Fruit fly (Drosophila melanogaster) whole organism, embryonic: ENCODE data around the gene CG11562.

Experiments
- Aef1 ChIP-seq: fragments of 200-800 bp; sonication (Bioruptor generic); IDR thresholded peaks from 3 replicates; pipeline ENCODE4 v1.3.6; 2022; ENCODE audit warnings: missing biosample characterization, missing genetic modification characterization
- Atf6 ChIP-seq: fragments of 200-800 bp; sonication (Bioruptor generic); IDR thresholded peaks from 2 replicates; pipeline ENCODE4 v1.3.6; 2022; ENCODE audit warnings: missing biosample characterization, missing genetic modification characterization
- B-H1 ChIP-seq: fragments of 200-800 bp; sonication (Bioruptor generic); IDR thresholded peaks from 3 replicates; pipeline ENCODE4 v1.3.6; 2022; ENCODE audit warnings: missing biosample characterization, missing genetic modification characterization
- C15 ChIP-seq: fragments of 200-800 bp; sonication (Bioruptor generic); IDR thresholded peaks from 3 replicates; pipeline ENCODE4 v1.3.6; 2022; ENCODE audit warnings: missing biosample characterization, missing genetic modification characterization
- CG10366 ChIP-seq: fragments of 200-800 bp; sonication (Bioruptor generic); IDR thresholded peaks from 2 replicates; pipeline ENCODE4 v1.3.6; 2022; ENCODE audit warnings: missing biosample characterization, missing genetic modification characterization
- CG15696 ChIP-seq: fragments of 200-800 bp; sonication (Bioruptor generic); optimal IDR thresholded peaks from 2 replicates; lab custom pipeline; 2019; ENCODE audit warnings: missing biosample characterization, mild to moderate bottlenecking, missing genetic modification characterization, moderate library complexity
- CG1647 ChIP-seq: fragments of 200-800 bp; sonication (Bioruptor generic); optimal IDR thresholded peaks from 3 replicates; lab custom pipeline; 2016; ENCODE audit warnings: missing biosample characterization, missing genetic modification characterization
- CG17385 ChIP-seq: fragments of 200-800 bp; sonication (Bioruptor generic); optimal IDR thresholded peaks from 3 replicates; lab custom pipeline; 2018; ENCODE audit warnings: missing biosample characterization, mild to moderate bottlenecking, missing genetic modification characterization
- CG17612 ChIP-seq: fragments of 200-800 bp; sonication (Bioruptor generic); IDR thresholded peaks from 2 replicates; pipeline ENCODE4 v1.3.6; 2022; ENCODE audit warnings: missing biosample characterization, missing genetic modification characterization
- CG17802 ChIP-seq: fragments of 200-800 bp; sonication (Bioruptor generic); optimal IDR thresholded peaks from 2 replicates; lab custom pipeline; 2018; ENCODE audit warnings: missing biosample characterization, mild to moderate bottlenecking, missing genetic modification characterization, moderate library complexity
- CG31224 ChIP-seq: fragments of 200-800 bp; sonication (Bioruptor generic); IDR thresholded peaks from 2 replicates; pipeline ENCODE4 v1.3.6; 2022; ENCODE audit warnings: missing biosample characterization, missing genetic modification characterization
- CG3281 ChIP-seq: fragments of 200-800 bp; sonication (Bioruptor generic); optimal IDR thresholded peaks from 3 replicates; lab custom pipeline; 2017; ENCODE audit warnings: missing biosample characterization, mild to moderate bottlenecking, missing genetic modification characterization
- CG34376 ChIP-seq: fragments of 200-800 bp; sonication (Bioruptor generic); optimal IDR thresholded peaks from 2 replicates; lab custom pipeline; 2018; ENCODE audit warnings: missing biosample characterization, mild to moderate bottlenecking, missing genetic modification characterization
- CG3726 ChIP-seq: fragments of 200-800 bp; sonication (Bioruptor generic); IDR thresholded peaks from 3 replicates; pipeline ENCODE4, ENCODE4 v1.3.6; 2022; ENCODE audit warnings: missing biosample characterization, missing genetic modification characterization
- CG3838 ChIP-seq: fragments of 200-800 bp; sonication (Bioruptor generic); optimal IDR thresholded peaks from 3 replicates; lab custom pipeline; 2016; ENCODE audit warnings: missing biosample characterization, missing genetic modification characterization
- CG4360 ChIP-seq: fragments of 200-800 bp; sonication (Bioruptor generic); IDR thresholded peaks from 2 replicates; pipeline ENCODE4 v1.3.6; 2022; ENCODE audit warnings: missing biosample characterization, missing genetic modification characterization
- CG7928 ChIP-seq: fragments of 200-800 bp; sonication (Bioruptor generic); optimal IDR thresholded peaks from 2 replicates; lab custom pipeline; 2017; ENCODE audit warnings: missing biosample characterization, mild to moderate bottlenecking, missing genetic modification characterization
- CG7963 ChIP-seq: fragments of 200-800 bp; sonication (Bioruptor generic); IDR thresholded peaks from 3 replicates; pipeline ENCODE4 v1.3.6; 2022; ENCODE audit warnings: missing biosample characterization, missing genetic modification characterization; ENCODE audit not compliant: partially characterized antibody
- CG8478 ChIP-seq: fragments of >200 bp; optimal IDR thresholded peaks from 2 replicates; lab custom pipeline; 2018
- CG9437 ChIP-seq: fragments of 200-800 bp; sonication (Bioruptor generic); optimal IDR thresholded peaks from 2 replicates; lab custom pipeline; 2018; ENCODE audit warnings: missing biosample characterization, mild to moderate bottlenecking, missing genetic modification characterization
- Camta ChIP-seq: fragments of 200-800 bp; sonication (Bioruptor generic); optimal IDR thresholded peaks from 2 replicates; lab custom pipeline; 2016; ENCODE audit warnings: missing biosample characterization, missing genetic modification characterization
- Chrac-16 ChIP-seq: fragments of 200-800 bp; sonication (Bioruptor generic); optimal IDR thresholded peaks from 3 replicates; lab custom pipeline; 2016; ENCODE audit warnings: missing biosample characterization, missing genetic modification characterization
- D19B ChIP-seq: fragments of 200-800 bp; sonication (Bioruptor generic); optimal IDR thresholded peaks from 2 replicates; lab custom pipeline; 2017; ENCODE audit warnings: missing biosample characterization, mild to moderate bottlenecking, missing genetic modification characterization
- Doc2 ChIP-seq: fragments of 200-800 bp; sonication (Bioruptor generic); IDR thresholded peaks from 2 replicates; pipeline ENCODE4 v1.3.6; 2022; ENCODE audit warnings: missing biosample characterization, missing genetic modification characterization
- Fer1 ChIP-seq: fragments of 200-800 bp; sonication (Bioruptor generic); optimal IDR thresholded peaks from 2 replicates; lab custom pipeline; 2017; ENCODE audit warnings: missing biosample characterization, mild to moderate bottlenecking, missing genetic modification characterization
- H15 ChIP-seq: fragments of 200-800 bp; sonication (Bioruptor generic); IDR thresholded peaks from 3 replicates; pipeline ENCODE4 v1.3.6; 2022; ENCODE audit warnings: missing biosample characterization, missing genetic modification characterization
- Hey ChIP-seq: fragments of 200-800 bp; sonication (Bioruptor generic); optimal IDR thresholded peaks from 3 replicates; lab custom pipeline; 2018; ENCODE audit warnings: missing biosample characterization, mild to moderate bottlenecking, missing genetic modification characterization
- Hr3 ChIP-seq: fragments of 200-800 bp; sonication (Bioruptor generic); optimal IDR thresholded peaks from 3 replicates; lab custom pipeline; 2016; ENCODE audit warnings: missing biosample characterization, missing genetic modification characterization
- Mes4 ChIP-seq: fragments of 200-800 bp; sonication (Bioruptor generic); optimal IDR thresholded peaks from 2 replicates; lab custom pipeline; 2016; ENCODE audit warnings: missing biosample characterization, missing genetic modification characterization
- Neu2 ChIP-seq: fragments of 200-800 bp; sonication (Bioruptor generic); optimal IDR thresholded peaks from 3 replicates; lab custom pipeline; 2016; ENCODE audit warnings: missing biosample characterization, missing genetic modification characterization, borderline replicate concordance
- Pdp1 ChIP-seq, 2 experiments: fragments of 200-800 bp; sonication (Bioruptor generic); optimal IDR thresholded peaks; 3 replicates each; lab custom pipeline; 2016; ENCODE audit warnings: missing biosample characterization in 2 of 2, missing genetic modification characterization in 2 of 2, mild to moderate bottlenecking in 1 of 2, moderate library complexity in 1 of 2
- Ptx1 ChIP-seq: fragments of 200-800 bp; sonication (Bioruptor generic); IDR thresholded peaks from 2 replicates; pipeline ENCODE4 v1.3.6; 2022; ENCODE audit warnings: missing biosample characterization, missing genetic modification characterization
- Sox102F ChIP-seq: fragments of 200-800 bp; sonication (Bioruptor generic); optimal IDR thresholded peaks from 2 replicates; lab custom pipeline; 2018; ENCODE audit warnings: missing biosample characterization, mild to moderate bottlenecking, missing genetic modification characterization, moderate library complexity
- Ssrp ChIP-seq: fragments of 200-800 bp; sonication (Bioruptor generic); optimal IDR thresholded peaks from 2 replicates; lab custom pipeline; 2018; ENCODE audit warnings: missing biosample characterization, mild to moderate bottlenecking, missing genetic modification characterization, moderate library complexity
- al ChIP-seq: fragments of 200-800 bp; sonication (Bioruptor generic); IDR thresholded peaks from 2 replicates; pipeline ENCODE4 v1.3.6; 2022; ENCODE audit warnings: missing biosample characterization, missing genetic modification characterization
- ara ChIP-seq: fragments of 200-800 bp; sonication (Bioruptor generic); IDR thresholded peaks from 2 replicates; pipeline ENCODE4 v1.3.6; 2022; ENCODE audit warnings: missing biosample characterization, missing genetic modification characterization
- ato ChIP-seq: fragments of 200-800 bp; sonication (Bioruptor generic); IDR thresholded peaks from 2 replicates; pipeline ENCODE4 v1.3.6; 2022; ENCODE audit warnings: missing biosample characterization, missing genetic modification characterization; ENCODE audit not compliant: partially characterized antibody
- az2 ChIP-seq: fragments of 200-800 bp; sonication (Bioruptor generic); optimal IDR thresholded peaks from 3 replicates; lab custom pipeline; 2016; ENCODE audit warnings: missing biosample characterization, missing genetic modification characterization
- dm ChIP-seq: fragments of 200-800 bp; sonication (Bioruptor generic); optimal IDR thresholded peaks from 3 replicates; lab custom pipeline; 2016; ENCODE audit warnings: missing biosample characterization, missing genetic modification characterization
- eve ChIP-seq, 2 experiments: fragments of >200 bp; optimal IDR thresholded peaks; 2 replicates each; lab custom pipeline; 2017; ENCODE audit warnings: missing biosample characterization in 2 of 2, missing genetic modification characterization in 2 of 2
- jigr1 ChIP-seq: fragments of 200-800 bp; sonication (Bioruptor generic); IDR thresholded peaks from 3 replicates; pipeline ENCODE4 v1.3.6; 2022; ENCODE audit warnings: missing biosample characterization, missing genetic modification characterization
- oc ChIP-seq: fragments of 200-800 bp; sonication (Bioruptor generic); optimal IDR thresholded peaks from 2 replicates; lab custom pipeline; 2018; ENCODE audit warnings: missing biosample characterization, mild to moderate bottlenecking, missing genetic modification characterization, moderate library complexity
- phol ChIP-seq: fragments of 200-800 bp; sonication (Bioruptor generic); optimal IDR thresholded peaks from 3 replicates; lab custom pipeline; 2018; ENCODE audit warnings: missing biosample characterization, mild to moderate bottlenecking, missing genetic modification characterization, moderate library complexity
- row ChIP-seq: fragments of 200-800 bp; sonication (Bioruptor generic); IDR thresholded peaks from 3 replicates; pipeline ENCODE4 v1.3.6; 2022; ENCODE audit warnings: missing biosample characterization, missing genetic modification characterization
- sens-2 ChIP-seq: fragments of 200-800 bp; sonication (Bioruptor generic); IDR thresholded peaks from 2 replicates; pipeline ENCODE4 v1.3.6; 2022; ENCODE audit warnings: missing biosample characterization, missing genetic modification characterization
- tio ChIP-seq: fragments of 200-800 bp; sonication (Bioruptor generic); optimal IDR thresholded peaks from 2 replicates; lab custom pipeline; 2017; ENCODE audit warnings: missing biosample characterization, missing genetic modification characterization, inconsistent platforms
- tna ChIP-seq: fragments of 200-800 bp; sonication (Bioruptor generic); IDR thresholded peaks from 2 replicates; pipeline ENCODE4 v1.3.6; 2022; ENCODE audit warnings: missing biosample characterization, missing genetic modification characterization; ENCODE audit not compliant: partially characterized antibody
- trh ChIP-seq: fragments of 200-800 bp; sonication (Bioruptor generic); optimal IDR thresholded peaks from 2 replicates; lab custom pipeline; 2016; ENCODE audit warnings: missing biosample characterization, missing genetic modification characterization
- tx ChIP-seq: fragments of 200-800 bp; sonication (Bioruptor generic); optimal IDR thresholded peaks from 2 replicates; lab custom pipeline; 2016; ENCODE audit warnings: missing biosample characterization, missing genetic modification characterization
- unc-4 ChIP-seq: fragments of 200-800 bp; sonication (Bioruptor generic); IDR thresholded peaks from 2 replicates; pipeline ENCODE4 v1.3.6; 2022; ENCODE audit warnings: missing biosample characterization, missing genetic modification characterization; ENCODE audit not compliant: partially characterized antibody
- wek ChIP-seq: fragments of 200-800 bp; sonication (Bioruptor generic); optimal IDR thresholded peaks from 3 replicates; lab custom pipeline; 2018; ENCODE audit warnings: missing biosample characterization, mild to moderate bottlenecking, missing genetic modification characterization, moderate library complexity

Gene CG11562

dm6 chr2L:247845-248473 lies 44.3 kb upstream of the CG11562 start (continued):
- TF ChIP-seq CG9437, result peak; percentile 43
- TF ChIP-seq Hey (tag; lab: Kevin White, UChicago), result no peak
- TF ChIP-seq Ptx1, result peak; percentile 55
- no peak for TF ChIP-seq jigr1 (GFP tag; lab: Robert Waterston, UW)
- no peak for TF ChIP-seq ara
- TF ChIP-seq az2 (GFP tag; lab: Kevin White, UChicago), result peak; percentile 23
- TF ChIP-seq Pdp1 (GFP tag; optimal IDR thresholded peaks at IDR 0.05; lab: Kevin White, UChicago), result no peak
- peak; percentile 80 for TF ChIP-seq CG17385 (GFP tag; lab: Kevin White, UChicago)
- no peak for TF ChIP-seq trh (GFP tag; lab: Kevin White, UChicago)
- no peak for TF ChIP-seq Doc2
- peak; percentile 26; the same call in 1 of the 2 replicates for TF ChIP-seq CG10366
- TF ChIP-seq unc-4 (GFP tag; lab: Robert Waterston, UW), result no peak
- TF ChIP-seq CG8478 (lab: Kevin White, UChicago), result no peak
- no peak for TF ChIP-seq tx
- no peak for TF ChIP-seq wek (GFP tag; lab: Kevin White, UChicago)
- TF ChIP-seq Sox102F (GFP tag; lab: Kevin White, UChicago), result peak; percentile 52
- TF ChIP-seq Fer1 (GFP tag; lab: Kevin White, UChicago), result peak; percentile 69
- peak; percentile 49 for TF ChIP-seq phol (tag; lab: Kevin White, UChicago)
- TF ChIP-seq Neu2 (GFP tag; lab: Kevin White, UChicago), result no peak
- TF ChIP-seq dm (GFP tag; lab: Kevin White, UChicago), result no peak
- TF ChIP-seq tna (GFP tag; lab: Robert Waterston, UW), result no peak
- peak; percentile 36 for TF ChIP-seq Chrac-16 (GFP tag; lab: Kevin White, UChicago)
- TF ChIP-seq B-H1 (GFP tag; lab: Robert Waterston, UW), result no peak
- TF ChIP-seq eve (GFP tag; optimal IDR thresholded peaks at IDR 0.05; lab: Kevin White, UChicago), result no peak
- TF ChIP-seq row, result peak; percentile 55
- TF ChIP-seq CG3281 (GFP tag; lab: Kevin White, UChicago), result peak; percentile 86
- no peak for TF ChIP-seq ato
- TF ChIP-seq Camta (GFP tag; lab: Kevin White, UChicago), result no peak
- peak; percentile 24 for TF ChIP-seq Ssrp (tag; lab: Kevin White, UChicago)
- no peak for TF ChIP-seq CG17612 (GFP tag; lab: Robert Waterston, UW)
- no peak for TF ChIP-seq C15
- TF ChIP-seq oc (tag; lab: Kevin White, UChicago), result no peak
- peak; percentile 13 for TF ChIP-seq CG3838 (GFP tag; lab: Kevin White, UChicago)
- TF ChIP-seq Mes4 (GFP tag; lab: Kevin White, UChicago), result no peak
- TF ChIP-seq al, result peak; percentile 29; the same call in 1 of the 2 replicates
- no peak for TF ChIP-seq Aef1
- peak; percentile 33 for TF ChIP-seq Hr3 (GFP tag; lab: Kevin White, UChicago)
- TF ChIP-seq CG17802 (tag; lab: Kevin White, UChicago), result no peak
- peak; percentile 43; the same call in 1 of the 2 replicates for TF ChIP-seq Atf6 (GFP tag; lab: Robert Waterston, UW)
- TF ChIP-seq CG31224 (GFP tag; lab: Robert Waterston, UW), result 0 out of 2 replicates have a peak, but pooled peaks have one; percentile 10
- peak; percentile 73 for TF ChIP-seq D19B (GFP tag; lab: Kevin White, UChicago)
- TF ChIP-seq tio (GFP tag; lab: Kevin White, UChicago), result peak; percentile 33
- no peak for TF ChIP-seq H15 (GFP tag; lab: Robert Waterston, UW)
- TF ChIP-seq CG7963 (GFP tag; lab: Robert Waterston, UW), result no peak
- TF ChIP-seq CG34376 (GFP tag; lab: Kevin White, UChicago), result no peak
- TF ChIP-seq CG4360 (GFP tag; lab: Robert Waterston, UW), result no peak; the same call in 1 of the 2 replicates
- peak; percentile 53 for TF ChIP-seq CG7928 (GFP tag; lab: Kevin White, UChicago)
- TF ChIP-seq sens-2 (GFP tag; lab: Robert Waterston, UW), result no peak
- peak; percentile 15 for TF ChIP-seq CG15696 (tag; lab: Kevin White, UChicago)
- no peak for TF ChIP-seq CG1647
- no peak for TF ChIP-seq CG3726 (GFP tag; lab: Robert Waterston, UW)
